Worm (Caenorhabditis elegans): Measurements from ENCODE around the gene R105.1.

Gene R105.1

ce11 chrIV:4669242-4669641, 35.7 kb downstream of the R105.1 start, which contains the start of gene F29B9.12:
F29B9.12 (plus strand) TSS chrIV:4669542.
- TF ChIP-seq tbx-11 (GFP tag; IDR thresholded peaks at IDR 0.05): no peak

- no peak for TF ChIP-seq hnd-1 (tag; optimal IDR thresholded peaks at IDR 0.05)
- TF ChIP-seq tbx-11 (GFP tag; IDR thresholded peaks at IDR 0.05): no peak
- TF ChIP-seq tbx-37 (GFP tag; conservative IDR thresholded peaks at IDR 0.05): no peak
- TF ChIP-seq B0310.2 (tag; optimal IDR thresholded peaks at IDR 0.05): no peak
- no peak for TF ChIP-seq hmbx-1 (tag; optimal IDR thresholded peaks at IDR 0.05)
- TF ChIP-seq tra-4 (tag; optimal IDR thresholded peaks at IDR 0.05): no peak
- TF ChIP-seq sea-1 (GFP tag; conservative IDR thresholded peaks at IDR 0.05): no peak
- no peak for TF ChIP-seq F13C5.2 (tag; optimal IDR thresholded peaks at IDR 0.05)
- no peak for TF ChIP-seq pes-1 (GFP tag; IDR thresholded peaks at IDR 0.05)
- no peak for TF ChIP-seq ama-1 (optimal IDR thresholded peaks at IDR 0.05)
- no peak for TF ChIP-seq ets-7 (tag; optimal IDR thresholded peaks at IDR 0.05)
Observed at ce11 chrIV:4673332-4673731, 39.8 kb downstream of the R105.1 start.

- TF ChIP-seq aly-1 (tag; optimal IDR thresholded peaks at IDR 0.05) (no peak), ceh-36 (tag; optimal IDR thresholded peaks at IDR 0.05) (no peak), B0310.2 (tag; optimal IDR thresholded peaks at IDR 0.05) (no peak), ets-7 (tag; optimal IDR thresholded peaks at IDR 0.05) (no peak), tbx-37 (GFP tag; conservative IDR thresholded peaks at IDR 0.05) (no peak), scrt-1 (GFP tag; IDR thresholded peaks at IDR 0.05) (no peak), ama-1 (optimal IDR thresholded peaks at IDR 0.05) (no peak), hmg-4 (GFP tag; optimal IDR thresholded peaks at IDR 0.05) (no peak), sea-1 (GFP tag; conservative IDR thresholded peaks at IDR 0.05) (no peak), ceh-13 (GFP tag; optimal IDR thresholded peaks at IDR 0.05) (no peak)
Observed at ce11 chrIV:4674322-4674721, 40.8 kb downstream of the R105.1 start.

- TF ChIP-seq hmbx-1 (tag; optimal IDR thresholded peaks at IDR 0.05): no peak
- TF ChIP-seq scrt-1 (GFP tag; IDR thresholded peaks at IDR 0.05): no peak
- TF ChIP-seq tra-4 (tag; optimal IDR thresholded peaks at IDR 0.05): no peak
- no peak for TF ChIP-seq hnd-1 (tag; optimal IDR thresholded peaks at IDR 0.05)
- no peak for TF ChIP-seq tbx-37 (GFP tag; conservative IDR thresholded peaks at IDR 0.05)
- no peak for TF ChIP-seq hmg-4 (GFP tag; optimal IDR thresholded peaks at IDR 0.05)
- TF ChIP-seq pes-1 (GFP tag; IDR thresholded peaks at IDR 0.05): no peak
Observed at ce11 chrIV:4678718-4679117, 45.2 kb downstream of the R105.1 start, which contains the start of gene kin-36. kin-36 (plus strand) TSS chrIV:4679018.

ce11 chrIV:4683149-4683548, 49.7 kb downstream of the R105.1 start:
- no peak for TF ChIP-seq ceh-13 (GFP tag; optimal IDR thresholded peaks at IDR 0.05)

Data from whole organism, early embryonic.